Fruit fly (Drosophila melanogaster) whole organism, wandering third instar larva: ENCODE data around the gene Ctu2.
A peak's percentile ranks its signal among the peaks of the same experiment; 100 is the strongest.

Source experiments
- Abd-B ChIP-seq: fragments of >200 bp; optimal IDR thresholded peaks from 2 replicates; lab custom pipeline; 2017; ENCODE audit warnings: missing biosample characterization, missing genetic modification characterization
- Dif ChIP-seq: fragments of 200-275, 200-300 bp; sonication (Bioruptor generic); optimal IDR thresholded peaks from 2 replicates; lab custom pipeline; 2018; ENCODE audit warnings: missing biosample characterization, missing genetic modification characterization; ENCODE audit not compliant: partially characterized antibody
- Hr78 ChIP-seq: fragments of >200 bp; optimal IDR thresholded peaks from 2 replicates; lab custom pipeline; 2017; ENCODE audit warnings: missing biosample characterization, missing genetic modification characterization
- Hr83 ChIP-seq: fragments of 200-300 bp; sonication (Bioruptor generic); optimal IDR thresholded peaks from 2 replicates; lab custom pipeline; 2016; ENCODE audit warnings: missing biosample characterization, mild to moderate bottlenecking, missing genetic modification characterization, moderate library complexity; ENCODE audit not compliant: poor library complexity, severe bottlenecking
- Mio ChIP-seq: sonication (Bioruptor generic); optimal IDR thresholded peaks from 2 replicates; lab custom pipeline; 2016; ENCODE audit warnings: missing biosample characterization, missing genetic modification characterization
- Myc ChIP-seq: fragments of >200 bp; optimal IDR thresholded peaks from 2 replicates; lab custom pipeline; 2017
- Rel ChIP-seq, 2 experiments: fragments of 200-800 bp; sonication (Bioruptor generic) in 1 of 2; optimal IDR thresholded peaks; 2 replicates in 1 of 2; 3 replicates in 1 of 2; lab custom pipeline; 2016 to 2019; ENCODE audit warnings: mild to moderate bottlenecking in 2 of 2, missing biosample characterization in 2 of 2, missing genetic modification characterization in 2 of 2, moderate library complexity in 1 of 2
- Sp1 ChIP-seq: fragments of 200-800 bp; sonication (Bioruptor generic); optimal IDR thresholded peaks from 3 replicates; lab custom pipeline; 2019; ENCODE audit warnings: missing biosample characterization, mild to moderate bottlenecking, missing genetic modification characterization, moderate library complexity
- dmrt93B ChIP-seq: fragments of 200-800 bp; sonication (Bioruptor generic); optimal IDR thresholded peaks from 2 replicates; lab custom pipeline; 2018; ENCODE audit warnings: missing biosample characterization, mild to moderate bottlenecking, missing genetic modification characterization
- foxo ChIP-seq, 2 experiments: fragments of 200-800 bp; sonication (Bioruptor generic); optimal IDR thresholded peaks; 2 replicates in 1 of 2; 3 replicates in 1 of 2; lab custom pipeline; 2016 to 2017; ENCODE audit warnings: missing biosample characterization in 2 of 2, missing genetic modification characterization in 2 of 2
- h ChIP-seq: fragments of 200-800 bp; sonication (Bioruptor generic); optimal IDR thresholded peaks from 3 replicates; lab custom pipeline; 2016; ENCODE audit warnings: missing biosample characterization, mild to moderate bottlenecking, missing genetic modification characterization
- pan ChIP-seq: fragments of >200 bp; optimal IDR thresholded peaks from 2 replicates; lab custom pipeline; 2017
- psq ChIP-seq: fragments of 200-800 bp; sonication (Bioruptor generic); optimal IDR thresholded peaks from 3 replicates; lab custom pipeline; 2017; ENCODE audit warnings: missing biosample characterization, mild to moderate bottlenecking, missing genetic modification characterization, moderate library complexity
- sage ChIP-seq: fragments of 200-800 bp; sonication (Bioruptor generic); optimal IDR thresholded peaks from 2 replicates; lab custom pipeline; 2016; ENCODE audit warnings: missing biosample characterization, mild to moderate bottlenecking, missing genetic modification characterization

dm6 chr2L:19455723-19456122, 37.3 kb downstream of the Ctu2 start:
- TF ChIP-seq Myc (lab: Kevin White, UChicago) (no peak), Rel (GFP tag; optimal IDR thresholded peaks at IDR 0.05; lab: Kevin White, UChicago) (no peak), Rel (tag; optimal IDR thresholded peaks at IDR 0.05; lab: Kevin White, UChicago) (peak; percentile 93), Mio (GFP tag; lab: Kevin White, UChicago) (no peak), Hr83 (no peak), h (GFP tag; lab: Kevin White, UChicago) (no peak), foxo (GFP tag; optimal IDR thresholded peaks at IDR 0.05; lab: Kevin White, UChicago) (no peak), Dif (GFP tag; lab: Kevin White, UChicago) (no peak), sage (GFP tag; lab: Kevin White, UChicago) (no peak), Hr78 (GFP tag; lab: Kevin White, UChicago) (no peak), Sp1 (GFP tag; lab: Kevin White, UChicago) (no peak), psq (no peak), dmrt93B (no peak), Abd-B (no peak), pan (lab: Kevin White, UChicago) (no peak)
